Worm (Caenorhabditis elegans): ENCODE data around the gene F14F9.5.

- no peak for TF ChIP-seq snpc-4 (tag; optimal IDR thresholded peaks at IDR 0.05)
- TF ChIP-seq nhr-11 (tag; optimal IDR thresholded peaks at IDR 0.05), result no peak
- TF ChIP-seq egl-27 (tag; optimal IDR thresholded peaks at IDR 0.05), result no peak
- no peak for TF ChIP-seq gmeb-1 (tag; optimal IDR thresholded peaks at IDR 0.05)
- no peak for TF ChIP-seq sma-9 (GFP tag; optimal IDR thresholded peaks at IDR 0.05)
- TF ChIP-seq sma-9 (tag; optimal IDR thresholded peaks at IDR 0.05), result no peak
- TF ChIP-seq zag-1 (tag; optimal IDR thresholded peaks at IDR 0.05), result no peak
- TF ChIP-seq elt-3 (tag; optimal IDR thresholded peaks at IDR 0.05), result no peak
- no peak for TF ChIP-seq lin-39 (tag; optimal IDR thresholded peaks at IDR 0.05)
These were observed 5.5 kb downstream of the F14F9.5 start, which contains the start of gene F14F9.4 for ce11 chrV:5132441-5132840.
